Worm (Caenorhabditis elegans) whole organism, L4 larva: ENCODE data around the gene ZC204.14.
"Not testable (repeated sequence)": the region's sequence is repeated elsewhere in the genome, so short reads cannot be mapped to it uniquely, and the experiment has no call there.

Experiments
- F37D6.2 ChIP-seq: sonication (generic microtip); optimal IDR thresholded peaks from 2 replicates; lab custom pipeline; 2016; ENCODE audit warnings: mild to moderate bottlenecking, missing genetic modification characterization, missing compliant biosample characterization
- R02D3.7 ChIP-seq: fragments of 150-350 bp; sonication (generic microtip); optimal IDR thresholded peaks from 3 replicates; lab custom pipeline; 2014; ENCODE audit warnings: missing biosample characterization, missing genetic modification characterization
- T26A8.4 ChIP-seq: fragments of 200-800 bp; sonication (Bioruptor generic); IDR thresholded peaks from 2 replicates; pipeline ENCODE4 v1.3.6; 2022; ENCODE audit warnings: missing genetic modification characterization, missing compliant biosample characterization
- Y105C5A.15 ChIP-seq: fragments of 200-800 bp; sonication (Bioruptor generic); IDR thresholded peaks from 2 replicates; pipeline ENCODE4 v1.3.6; 2022; ENCODE audit warnings: missing genetic modification characterization, missing compliant biosample characterization
- Y48G9A.11 ChIP-seq: fragments of 200-800 bp; sonication (Bioruptor generic); IDR thresholded peaks from 2 replicates; pipeline ENCODE4 v1.3.6; 2022; ENCODE audit warnings: missing genetic modification reagents, missing genetic modification characterization, missing compliant biosample characterization
- aly-2 ChIP-seq: sonication (generic microtip); optimal IDR thresholded peaks from 2 replicates; lab custom pipeline; 2018; ENCODE audit warnings: missing biosample characterization, missing genetic modification characterization
- attf-4 ChIP-seq: sonication (generic microtip); optimal IDR thresholded peaks from 3 replicates; lab custom pipeline; 2017; ENCODE audit warnings: missing biosample characterization, missing genetic modification characterization
- ceh-20 ChIP-seq: fragments of 200-800 bp; sonication (Bioruptor generic); IDR thresholded peaks from 2 replicates; pipeline ENCODE4 v1.3.6; 2022; ENCODE audit warnings: missing genetic modification reagents, missing genetic modification characterization, missing compliant biosample characterization
- ceh-62 ChIP-seq: sonication (generic microtip); optimal IDR thresholded peaks from 2 replicates; lab custom pipeline; 2017; ENCODE audit warnings: missing biosample characterization, missing genetic modification characterization
- ctbp-1 ChIP-seq: fragments of 200-800 bp; sonication (Bioruptor generic); IDR thresholded peaks from 2 replicates; pipeline ENCODE4 v1.3.6; 2022; ENCODE audit warnings: missing genetic modification reagents, missing genetic modification characterization, missing compliant biosample characterization
- daf-12 ChIP-seq: fragments of 150-350 bp; optimal IDR thresholded peaks from 2 replicates; lab custom pipeline; 2014; ENCODE audit warnings: missing biosample characterization, missing genetic modification reagents, missing genetic modification characterization
- daf-16 ChIP-seq, 3 experiments: sonication (generic microtip); optimal IDR thresholded peaks; 2 replicates each; lab custom pipeline; 2016 to 2017; ENCODE audit warnings: missing genetic modification characterization in 3 of 3, missing genetic modification reagents in 3 of 3, mild to moderate bottlenecking in 2 of 3, missing compliant biosample characterization in 2 of 3, missing biosample characterization in 1 of 3, moderate library complexity in 1 of 3
- dmd-6 ChIP-seq: fragments of 200-800 bp; sonication (Bioruptor generic); IDR thresholded peaks from 2 replicates; pipeline ENCODE4 v1.3.6; 2022; ENCODE audit warnings: missing genetic modification reagents, missing genetic modification characterization, missing compliant biosample characterization
- dmd-8 ChIP-seq: fragments of 200-800 bp; sonication (Bioruptor generic); IDR thresholded peaks from 2 replicates; pipeline ENCODE4 v1.3.6; 2022; ENCODE audit warnings: missing genetic modification characterization, missing compliant biosample characterization
- dmd-9 ChIP-seq: fragments of 200-800 bp; sonication (Bioruptor generic); IDR thresholded peaks from 2 replicates; pipeline ENCODE4 v1.3.6; 2022; ENCODE audit warnings: missing genetic modification reagents, missing genetic modification characterization, missing compliant biosample characterization
- dpl-1 ChIP-seq: fragments of 150-350 bp; optimal IDR thresholded peaks from 2 replicates; lab custom pipeline; 2014; ENCODE audit warnings: missing biosample characterization, missing genetic modification reagents, missing genetic modification characterization
- duxl-1 ChIP-seq: sonication (generic microtip); optimal IDR thresholded peaks from 2 replicates; lab custom pipeline; 2016; ENCODE audit warnings: mild to moderate bottlenecking, missing genetic modification characterization, moderate library complexity, missing compliant biosample characterization; ENCODE audit not compliant: poor library complexity
- dve-1 ChIP-seq: sonication (generic microtip); optimal IDR thresholded peaks from 2 replicates; lab custom pipeline; 2017; ENCODE audit warnings: antibody characterized with exemption, mild to moderate bottlenecking, missing genetic modification characterization, missing compliant biosample characterization; ENCODE audit not compliant: insufficient read depth
- fkh-10 ChIP-seq: fragments of 150-350 bp; optimal IDR thresholded peaks from 2 replicates; lab custom pipeline; 2014; ENCODE audit warnings: missing biosample characterization, missing genetic modification reagents, missing genetic modification characterization
- gei-8 ChIP-seq: fragments of 200-800 bp; sonication (Bioruptor generic); optimal IDR thresholded peaks from 2 replicates; lab custom pipeline; 2018; ENCODE audit warnings: mild to moderate bottlenecking, missing genetic modification characterization, missing compliant biosample characterization
- hlh-11 ChIP-seq: fragments of 200-800 bp; sonication (Bioruptor generic); optimal IDR thresholded peaks from 2 replicates; lab custom pipeline; 2018; ENCODE audit warnings: mild to moderate bottlenecking, missing genetic modification characterization, missing compliant biosample characterization
- hmg-1.1 ChIP-seq: fragments of 200-800 bp; sonication (Bioruptor generic); IDR thresholded peaks from 2 replicates; pipeline ENCODE4 v1.3.6; 2022; ENCODE audit warnings: missing genetic modification reagents, missing genetic modification characterization, missing compliant biosample characterization
- lin-1 ChIP-seq: fragments of 200-800 bp; sonication (Bioruptor generic); IDR thresholded peaks from 2 replicates; pipeline ENCODE4 v1.3.6; 2022; ENCODE audit warnings: missing genetic modification reagents, missing genetic modification characterization, missing compliant biosample characterization
- lir-3 ChIP-seq: sonication (generic microtip); optimal IDR thresholded peaks from 2 replicates; lab custom pipeline; 2016; ENCODE audit warnings: mild to moderate bottlenecking, missing genetic modification characterization, missing compliant biosample characterization
- mes-2 ChIP-seq: sonication (generic microtip); optimal IDR thresholded peaks from 2 replicates; lab custom pipeline; 2016; ENCODE audit warnings: missing genotype, mild to moderate bottlenecking, missing genetic modification characterization, missing compliant biosample characterization; ENCODE audit not compliant: poor library complexity, severe bottlenecking
- nhr-102 ChIP-seq: sonication (generic microtip); optimal IDR thresholded peaks from 2 replicates; lab custom pipeline; 2016; ENCODE audit warnings: mild to moderate bottlenecking, missing genetic modification characterization, moderate library complexity, missing compliant biosample characterization
- nhr-28 ChIP-seq: fragments of 150-350 bp; optimal IDR thresholded peaks from 2 replicates; lab custom pipeline; 2014; ENCODE audit warnings: missing biosample characterization, missing genetic modification characterization
- nhr-41 ChIP-seq: fragments of 200-800 bp; sonication (Bioruptor generic); IDR thresholded peaks from 2 replicates; pipeline ENCODE4 v1.3.6; 2022; ENCODE audit warnings: missing genetic modification reagents, missing genetic modification characterization, missing compliant biosample characterization
- nhr-48 ChIP-seq: sonication (generic microtip); optimal IDR thresholded peaks from 2 replicates; lab custom pipeline; 2016; ENCODE audit warnings: mild to moderate bottlenecking, missing genetic modification characterization, missing compliant biosample characterization
- nhr-77 ChIP-seq: fragments of 150-350 bp; optimal IDR thresholded peaks from 2 replicates; lab custom pipeline; 2014; ENCODE audit warnings: missing biosample characterization, missing genetic modification characterization
- php-3 ChIP-seq: fragments of 200-800 bp; sonication (Bioruptor generic); IDR thresholded peaks from 2 replicates; pipeline ENCODE4 v1.3.6; 2022; ENCODE audit warnings: missing genetic modification reagents, missing genetic modification characterization, missing compliant biosample characterization
- pqm-1 ChIP-seq: sonication (generic microtip); optimal IDR thresholded peaks from 2 replicates; lab custom pipeline; 2017; ENCODE audit warnings: missing biosample characterization, missing genetic modification characterization
- snpc-4 ChIP-seq: fragments of 150-350 bp; optimal IDR thresholded peaks from 2 replicates; lab custom pipeline; 2014; ENCODE audit warnings: missing biosample characterization, missing genetic modification characterization
- spr-1 ChIP-seq: sonication (generic microtip); optimal IDR thresholded peaks from 2 replicates; lab custom pipeline; 2016; ENCODE audit warnings: mild to moderate bottlenecking, missing genetic modification characterization, missing compliant biosample characterization
- tra-1 ChIP-seq: fragments of 200-800 bp; sonication (Bioruptor generic); IDR thresholded peaks from 2 replicates; pipeline ENCODE4 v1.3.6; 2022; ENCODE audit warnings: missing genetic modification reagents, missing genetic modification characterization, missing compliant biosample characterization
- unc-62 ChIP-seq, 3 experiments: fragments of 150-350 bp in 1 of 3; sonication (generic microtip); optimal IDR thresholded peaks in 2 of 3; peaks in 1 of 3; 1 replicate in 1 of 3; 2 replicates in 2 of 3; lab custom pipeline; 2014 to 2017; ENCODE audit warnings: missing biosample characterization in 3 of 3, missing genetic modification characterization in 3 of 3, missing genetic modification reagents in 3 of 3, missing genotype in 1 of 3
- ztf-11 ChIP-seq: fragments of 150-350 bp; optimal IDR thresholded peaks from 2 replicates; lab custom pipeline; 2014; ENCODE audit warnings: missing biosample characterization, missing genetic modification characterization

The ZC204.14 gene

ce11 chrII:1660888-1661287 lies 1.9 kb downstream of the ZC204.14 start, which contains the start of gene ZC204.13:
TSS of gene ZC204.13 (minus strand) at chrII:1660988.
- not testable (repeated sequence) for TF ChIP-seq gei-8 (GFP tag; lab: Kevin White, UChicago); F37D6.2; lir-3 (tag; lab: Kevin White, UChicago)

- peak; percentile 70 for TF ChIP-seq php-3
- TF ChIP-seq pqm-1 (tag; lab: Kevin White, UChicago): peak; percentile 68
- 0 out of 2 replicates have a peak, but pooled peaks have one; percentile 14 for TF ChIP-seq nhr-41 (GFP tag; lab: Robert Waterston, UW)
- peak; percentile 47 for TF ChIP-seq nhr-28 (tag; lab: Kevin White, UChicago)
- not testable (repeated sequence) for TF ChIP-seq daf-16 (GFP tag; optimal IDR thresholded peaks at IDR 0.05; lab: Kevin White, UChicago)
- peak; percentile 48 for TF ChIP-seq daf-16 (tag; optimal IDR thresholded peaks at IDR 0.05; lab: Kevin White, UChicago)
- TF ChIP-seq dmd-9: 0 out of 2 replicates have a peak, but pooled peaks have one; percentile 27
- TF ChIP-seq tra-1 (GFP tag; lab: Robert Waterston, UW): peak; percentile 55; the same call in 1 of the 2 replicates
- peak; percentile 26 for TF ChIP-seq duxl-1 (tag; lab: Kevin White, UChicago)
- TF ChIP-seq lin-1 (GFP tag; lab: Robert Waterston, UW): peak; percentile 43; the same call in 1 of the 2 replicates
- TF ChIP-seq T26A8.4 (GFP tag; lab: Robert Waterston, UW): 0 out of 2 replicates have a peak, but pooled peaks have one; percentile 45
- peak; percentile 88 for TF ChIP-seq dmd-6 (GFP tag; lab: Robert Waterston, UW)
- TF ChIP-seq hlh-11 (tag; lab: Kevin White, UChicago): peak; percentile 36
Measured at ce11 chrII:1659729-1660128, 3.0 kb downstream of the ZC204.14 start.

ce11 chrII:1657202-1657601 lies 5.5 kb downstream of the ZC204.14 start, which contains the start of gene ZC204.12:
TSS of gene ZC204.12 (minus strand) at chrII:1657302.
- no peak for TF ChIP-seq ceh-20 (GFP tag; lab: Robert Waterston, UW)
- no peak for TF ChIP-seq dpl-1 (GFP tag; lab: Kevin White, UChicago)
- TF ChIP-seq dve-1 (tag; lab: Kevin White, UChicago): no peak
- TF ChIP-seq ceh-62 (tag; lab: Kevin White, UChicago): no peak
- no peak for TF ChIP-seq hlh-11 (tag; lab: Kevin White, UChicago)
- no peak for TF ChIP-seq R02D3.7 (tag; lab: Kevin White, UChicago)
- TF ChIP-seq tra-1 (GFP tag; lab: Robert Waterston, UW): no peak
- TF ChIP-seq hmg-1.1 (GFP tag; lab: Robert Waterston, UW): no peak
- TF ChIP-seq Y105C5A.15 (GFP tag; lab: Robert Waterston, UW): no peak
- no peak for TF ChIP-seq snpc-4 (tag; lab: Kevin White, UChicago)
- TF ChIP-seq dmd-8 (GFP tag; lab: Robert Waterston, UW): no peak
- no peak for TF ChIP-seq ctbp-1 (GFP tag; lab: Robert Waterston, UW)
- TF ChIP-seq mes-2: no peak
- no peak for TF ChIP-seq ztf-11 (tag; lab: Kevin White, UChicago)
- TF ChIP-seq unc-62 (GFP tag; optimal IDR thresholded peaks at IDR 0.05 in 1 of 2; lab: Kevin White, UChicago): no peak
- no peak for TF ChIP-seq unc-62 (tag; optimal IDR thresholded peaks at IDR 0.05; lab: Kevin White, UChicago)
- TF ChIP-seq Y48G9A.11 (GFP tag; lab: Robert Waterston, UW): no peak

- no peak for TF ChIP-seq mes-2
- TF ChIP-seq nhr-48 (tag; lab: Kevin White, UChicago): no peak
- no peak for TF ChIP-seq fkh-10
- TF ChIP-seq nhr-77: no peak
- TF ChIP-seq nhr-102 (tag; lab: Kevin White, UChicago): no peak
- no peak for TF ChIP-seq attf-4 (tag; lab: Kevin White, UChicago)
- TF ChIP-seq spr-1 (tag; lab: Kevin White, UChicago): no peak
- no peak for TF ChIP-seq lin-1 (GFP tag; lab: Robert Waterston, UW)
- TF ChIP-seq aly-2 (tag; lab: Kevin White, UChicago): no peak
- no peak for TF ChIP-seq php-3
- no peak for TF ChIP-seq daf-12 (tag; lab: Kevin White, UChicago)
- TF ChIP-seq, all 104 proteins: peak for 0
Measured at ce11 chrII:1654917-1655316, 7.8 kb downstream of the ZC204.14 start, which contains the start of gene btb-12. TSS of gene btb-12 (plus strand) at chrII:1655217.
